Worm (Caenorhabditis elegans): ENCODE measurements around the gene T01B7.13.

T01B7.13 gene

ce11 chrII:8751042-8751441 is 35.8 kb downstream of the T01B7.13 start:
- peak; percentile 64 for TF ChIP-seq ceh-31 (tag; optimal IDR thresholded peaks at IDR 0.05)
- TF ChIP-seq rnt-1 (tag; optimal IDR thresholded peaks at IDR 0.05) = peak; percentile 21
- TF ChIP-seq ref-2 (tag; optimal IDR thresholded peaks at IDR 0.05) = peak; percentile 66
- TF ChIP-seq sox-4 (tag; optimal IDR thresholded peaks at IDR 0.05) = no peak
- TF ChIP-seq ama-1 (optimal IDR thresholded peaks at IDR 0.05) = peak; percentile 10
- TF ChIP-seq lin-11 (tag; optimal IDR thresholded peaks at IDR 0.05) = no peak
- TF ChIP-seq sdc-2 (tag; optimal IDR thresholded peaks at IDR 0.05) = peak; percentile 28

- TF ChIP-seq ceh-19 (GFP tag; optimal IDR thresholded peaks at IDR 0.05) = no peak
- TF ChIP-seq dmd-4 (tag; optimal IDR thresholded peaks at IDR 0.05; ENCODE audit: borderline replicate concordance) = no peak
- no peak for TF ChIP-seq ceh-14 (tag; optimal IDR thresholded peaks at IDR 0.05)
Measured at ce11 chrII:8751686-8752085, 36.5 kb downstream of the T01B7.13 start, which contains the start of gene atf-2. Gene atf-2 (plus strand): TSS chrII:8751986.

- TF ChIP-seq ceh-30 (tag; optimal IDR thresholded peaks at IDR 0.05) (no peak), pros-1 (tag; optimal IDR thresholded peaks at IDR 0.05) (no peak), ceh-18 (tag; optimal IDR thresholded peaks at IDR 0.05) (no peak)
Measured at ce11 chrII:8755270-8755669, 40.1 kb downstream of the T01B7.13 start, which contains the start of gene K08F8.7. Gene K08F8.7 (minus strand): TSS chrII:8755370.

ce11 chrII:8759493-8759892 is 44.3 kb downstream of the T01B7.13 start, which contains the start of gene fut-1:
Gene fut-1 (minus strand): TSS chrII:8759593.
- TF ChIP-seq zip-5 (tag; optimal IDR thresholded peaks at IDR 0.05) = no peak
- TF ChIP-seq syd-9 (tag; optimal IDR thresholded peaks at IDR 0.05) = no peak
- TF ChIP-seq ref-2 (tag; optimal IDR thresholded peaks at IDR 0.05) = no peak
- no peak for TF ChIP-seq ceh-45 (GFP tag; IDR thresholded peaks at IDR 0.05)
- TF ChIP-seq pros-1 (tag; optimal IDR thresholded peaks at IDR 0.05) = no peak
- TF ChIP-seq ahr-1 (tag; optimal IDR thresholded peaks at IDR 0.05) = no peak
- TF ChIP-seq sox-4 (tag; optimal IDR thresholded peaks at IDR 0.05) = no peak
- no peak for TF ChIP-seq elt-4 (tag; optimal IDR thresholded peaks at IDR 0.05)
- TF ChIP-seq dve-1 (tag; optimal IDR thresholded peaks at IDR 0.05) = no peak

- TF ChIP-seq ceh-34 (tag; optimal IDR thresholded peaks at IDR 0.05) (no peak), ahr-1 (tag; optimal IDR thresholded peaks at IDR 0.05) (no peak), fkh-10 (GFP tag; optimal IDR thresholded peaks at IDR 0.05) (no peak), elt-4 (tag; optimal IDR thresholded peaks at IDR 0.05) (no peak), Y22D7AL.16 (tag; optimal IDR thresholded peaks at IDR 0.05) (no peak), ceh-24 (tag; optimal IDR thresholded peaks at IDR 0.05) (no peak), fkh-6 (tag; optimal IDR thresholded peaks at IDR 0.05) (no peak), C38D4.7 (GFP tag; optimal IDR thresholded peaks at IDR 0.05) (no peak), K09A11.1 (tag; optimal IDR thresholded peaks at IDR 0.05; ENCODE audit: insufficient read depth) (no peak), ttx-3 (tag; optimal IDR thresholded peaks at IDR 0.05) (no peak), unc-86 (tag; optimal IDR thresholded peaks at IDR 0.05) (no peak), ets-4 (tag; optimal IDR thresholded peaks at IDR 0.05) (no peak), fax-1 (tag; optimal IDR thresholded peaks at IDR 0.05) (no peak), ceh-9 (tag; optimal IDR thresholded peaks at IDR 0.05) (no peak)
Measured at ce11 chrII:8761739-8762138, 46.5 kb downstream of the T01B7.13 start.

- TF ChIP-seq ceh-2 (tag; optimal IDR thresholded peaks at IDR 0.05) = no peak
- TF ChIP-seq tbx-2 (tag; optimal IDR thresholded peaks at IDR 0.05) = no peak
- TF ChIP-seq ttx-3 (tag; optimal IDR thresholded peaks at IDR 0.05) = no peak
- TF ChIP-seq pag-3 (tag; optimal IDR thresholded peaks at IDR 0.05; ENCODE audit: borderline replicate concordance) = no peak
- TF ChIP-seq npax-4 (tag; optimal IDR thresholded peaks at IDR 0.05) = no peak
- no peak for TF ChIP-seq C08G9.2 (tag; optimal IDR thresholded peaks at IDR 0.05)
- no peak for TF ChIP-seq rnt-1 (tag; optimal IDR thresholded peaks at IDR 0.05)
- no peak for TF ChIP-seq pax-1 (tag; optimal IDR thresholded peaks at IDR 0.05)
- no peak for TF ChIP-seq unc-3 (GFP tag; conservative IDR thresholded peaks at IDR 0.05)
- no peak for TF ChIP-seq unc-3 (tag; optimal IDR thresholded peaks at IDR 0.05)
- TF ChIP-seq hlh-15 (tag; optimal IDR thresholded peaks at IDR 0.05) = no peak
- no peak for TF ChIP-seq ceh-45 (GFP tag; IDR thresholded peaks at IDR 0.05)
- no peak for TF ChIP-seq ceh-6 (GFP tag; optimal IDR thresholded peaks at IDR 0.05)
Measured at ce11 chrII:8763367-8763766, 48.2 kb downstream of the T01B7.13 start.

All from whole organism, late embryonic.